Worm (Caenorhabditis elegans) whole organism, L1 larva: ENCODE measurements around the gene Y58A7A.4.

Source experiments
- C34B4.2 ChIP-seq: sonication (generic microtip); optimal IDR thresholded peaks from 2 replicates; lab custom pipeline; 2017; ENCODE audit warnings: mild to moderate bottlenecking, missing genetic modification characterization, missing compliant biosample characterization
- aha-1 ChIP-seq: fragments of 150-350 bp; optimal IDR thresholded peaks from 2 replicates; lab custom pipeline; 2014; ENCODE audit warnings: missing biosample characterization, missing genetic modification characterization
- blmp-1 ChIP-seq: fragments of 150-350 bp; optimal IDR thresholded peaks from 2 replicates; lab custom pipeline; 2014; ENCODE audit warnings: missing biosample characterization, missing genetic modification characterization
- ceh-63 ChIP-seq: fragments of 200-800 bp; sonication (Bioruptor generic); optimal IDR thresholded peaks from 2 replicates; lab custom pipeline; 2018; ENCODE audit warnings: mild to moderate bottlenecking, missing genetic modification characterization, missing compliant biosample characterization
- ceh-8 ChIP-seq: fragments of 200-800 bp; sonication (Bioruptor generic); optimal IDR thresholded peaks from 2 replicates; lab custom pipeline; 2018; ENCODE audit warnings: mild to moderate bottlenecking, missing genetic modification characterization, moderate library complexity, missing compliant biosample characterization
- ceh-88 ChIP-seq: fragments of 200-800 bp; sonication (Bioruptor generic); IDR thresholded peaks from 2 replicates; pipeline ENCODE4 v1.3.6; 2022; ENCODE audit warnings: missing genetic modification characterization, missing compliant biosample characterization
- ces-1 ChIP-seq: fragments of 150-350 bp; optimal IDR thresholded peaks from 2 replicates; lab custom pipeline; 2014; ENCODE audit warnings: missing biosample characterization, missing genetic modification reagents, missing genetic modification characterization
- dpl-1 ChIP-seq, 3 experiments: fragments of 150-350 bp in 2 of 3; sonication (generic microtip) in 1 of 3; optimal IDR thresholded peaks; 2 replicates each; lab custom pipeline; 2014 to 2017; ENCODE audit warnings: missing biosample characterization in 3 of 3, missing genetic modification characterization in 3 of 3, missing genetic modification reagents in 3 of 3
- dsc-1 ChIP-seq: sonication (generic microtip); optimal IDR thresholded peaks from 2 replicates; lab custom pipeline; 2016; ENCODE audit warnings: mild to moderate bottlenecking, missing genetic modification characterization, missing compliant biosample characterization
- efl-1 ChIP-seq, 4 experiments: fragments of 150-350 bp; optimal IDR thresholded peaks in 3 of 4; peaks in 1 of 4; 1 replicate in 1 of 4; 2 replicates in 3 of 4; lab custom pipeline; 2014; ENCODE audit warnings: missing biosample characterization in 2 of 4, missing genetic modification characterization in 2 of 4, missing genetic modification reagents in 2 of 4
- egl-13 ChIP-seq: sonication (generic microtip); optimal IDR thresholded peaks from 2 replicates; lab custom pipeline; 2016; ENCODE audit warnings: missing genotype, missing genetic modification reagents, missing genetic modification characterization, missing compliant biosample characterization
- elt-2 ChIP-seq: sonication (generic microtip); optimal IDR thresholded peaks from 2 replicates; lab custom pipeline; 2016; ENCODE audit warnings: missing genetic modification characterization, mild to moderate bottlenecking, inconsistent platforms, missing compliant biosample characterization, missing genetic modification reagents
- fkh-10 ChIP-seq: sonication (generic microtip); optimal IDR thresholded peaks from 2 replicates; lab custom pipeline; 2017; ENCODE audit warnings: missing biosample characterization, missing genetic modification reagents, missing genetic modification characterization
- fkh-8 ChIP-seq: sonication (generic microtip); optimal IDR thresholded peaks from 2 replicates; lab custom pipeline; 2016; ENCODE audit warnings: mild to moderate bottlenecking, missing genetic modification characterization, missing compliant biosample characterization
- hpl-2 ChIP-seq: fragments of 150-350 bp; optimal IDR thresholded peaks from 2 replicates; lab custom pipeline; 2014; ENCODE audit warnings: missing biosample characterization, missing genetic modification reagents, missing genetic modification characterization
- lin-35 ChIP-seq, 2 experiments: fragments of 150-350 bp; optimal IDR thresholded peaks; 2 replicates each; lab custom pipeline; 2014; ENCODE audit warnings: missing biosample characterization in 2 of 2, missing genetic modification characterization in 2 of 2, missing genetic modification reagents in 2 of 2
- lsy-2 ChIP-seq, 2 experiments: fragments of 150-350 bp; optimal IDR thresholded peaks; 2 replicates each; lab custom pipeline; 2014; ENCODE audit warnings: missing biosample characterization in 2 of 2, missing genetic modification characterization in 2 of 2
- mep-1 ChIP-seq: fragments of 150-350 bp; optimal IDR thresholded peaks from 2 replicates; lab custom pipeline; 2014; ENCODE audit warnings: missing biosample characterization, missing genetic modification characterization
- nhr-11 ChIP-seq: fragments of 150-350 bp; optimal IDR thresholded peaks from 2 replicates; lab custom pipeline; 2014; ENCODE audit warnings: missing biosample characterization, missing genetic modification characterization
- nhr-19 ChIP-seq: fragments of 200-800 bp; sonication (Bioruptor generic); conservative IDR thresholded peaks from 2 replicates; pipeline ENCODE4 v1.3.6; 2022; ENCODE audit warnings: missing genetic modification characterization, missing compliant biosample characterization
- nhr-20 ChIP-seq: sonication (generic microtip); optimal IDR thresholded peaks from 2 replicates; lab custom pipeline; 2016; ENCODE audit warnings: mild to moderate bottlenecking, missing genetic modification characterization, missing compliant biosample characterization
- nhr-47 ChIP-seq: sonication (generic microtip); optimal IDR thresholded peaks from 2 replicates; lab custom pipeline; 2016; ENCODE audit warnings: mild to moderate bottlenecking, missing genetic modification characterization, moderate library complexity, missing compliant biosample characterization
- nhr-77 ChIP-seq: fragments of 150-350 bp; optimal IDR thresholded peaks from 2 replicates; lab custom pipeline; 2014; ENCODE audit warnings: missing biosample characterization, missing genetic modification characterization
- nhr-85 ChIP-seq: sonication (generic microtip); peaks from one replicate; lab custom pipeline; 2016; ENCODE audit warnings: missing genetic modification characterization, inconsistent platforms, missing compliant biosample characterization
- sox-4 ChIP-seq: sonication (generic microtip); optimal IDR thresholded peaks from 2 replicates; lab custom pipeline; 2016; ENCODE audit warnings: missing genetic modification characterization, missing compliant biosample characterization
- sptf-1 ChIP-seq: fragments of 150-350 bp; optimal IDR thresholded peaks from 2 replicates; lab custom pipeline; 2014; ENCODE audit warnings: missing biosample characterization, missing genetic modification characterization
- sup-37 ChIP-seq: fragments of 200-800 bp; sonication (Bioruptor generic); optimal IDR thresholded peaks from 2 replicates; lab custom pipeline; 2018; ENCODE audit warnings: mild to moderate bottlenecking, missing genetic modification characterization, missing compliant biosample characterization
- tbx-2 ChIP-seq: sonication (generic microtip); optimal IDR thresholded peaks from 2 replicates; lab custom pipeline; 2016; ENCODE audit warnings: missing genetic modification characterization, missing compliant biosample characterization
- unc-130 ChIP-seq: fragments of 150-350 bp; optimal IDR thresholded peaks from 2 replicates; lab custom pipeline; 2017; ENCODE audit warnings: missing biosample characterization, missing genetic modification characterization, inconsistent platforms
- unc-62 ChIP-seq: fragments of 150-350 bp; optimal IDR thresholded peaks from 2 replicates; lab custom pipeline; 2014; ENCODE audit warnings: missing biosample characterization, missing genetic modification reagents, missing genetic modification characterization
- unc-98 ChIP-seq: fragments of 200-800 bp; sonication (Bioruptor generic); IDR thresholded peaks from 2 replicates; pipeline ENCODE4 v1.3.6; 2022; ENCODE audit warnings: missing genetic modification characterization, missing compliant biosample characterization
- zip-4 ChIP-seq: fragments of 200-800 bp; sonication (Bioruptor generic); optimal IDR thresholded peaks from 2 replicates; lab custom pipeline; 2018; ENCODE audit warnings: mild to moderate bottlenecking, missing genetic modification characterization, moderate library complexity, missing compliant biosample characterization
- ztf-4 ChIP-seq: fragments of 150-350 bp; optimal IDR thresholded peaks from 2 replicates; lab custom pipeline; 2014; ENCODE audit warnings: missing biosample characterization, missing genetic modification characterization

Y58A7A.4 gene

DNA sequence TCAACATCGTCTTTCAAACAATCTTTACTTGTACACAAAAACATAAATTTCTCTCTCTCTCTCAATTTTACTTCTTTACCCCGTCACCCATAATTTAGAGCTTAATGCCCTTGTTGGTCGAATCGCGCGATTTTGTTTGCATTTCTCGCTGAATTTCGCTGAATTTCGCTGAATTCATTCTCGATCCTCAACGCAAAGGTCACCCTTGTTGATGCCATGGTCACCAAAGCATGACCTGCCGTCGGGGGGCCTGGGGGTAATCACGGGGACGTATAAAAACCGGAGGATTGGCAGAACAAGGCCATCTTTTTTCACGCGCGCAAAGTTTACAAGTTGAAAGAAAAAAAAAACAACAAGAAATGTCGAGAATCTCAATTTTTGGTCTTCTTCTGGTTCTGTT lies 45.2 kb upstream of the Y58A7A.4 start, which contains the start of gene F14F9.8:
TSS of gene F14F9.8 (plus strand) at position 301 of the 400 bp plus-strand sequence.
- TF ChIP-seq nhr-85, result peak; percentile 72
- no peak for TF ChIP-seq tbx-2 (tag; lab: Kevin White, UChicago)
- peak; percentile 16 for TF ChIP-seq blmp-1 (tag; lab: Kevin White, UChicago)

DNA sequence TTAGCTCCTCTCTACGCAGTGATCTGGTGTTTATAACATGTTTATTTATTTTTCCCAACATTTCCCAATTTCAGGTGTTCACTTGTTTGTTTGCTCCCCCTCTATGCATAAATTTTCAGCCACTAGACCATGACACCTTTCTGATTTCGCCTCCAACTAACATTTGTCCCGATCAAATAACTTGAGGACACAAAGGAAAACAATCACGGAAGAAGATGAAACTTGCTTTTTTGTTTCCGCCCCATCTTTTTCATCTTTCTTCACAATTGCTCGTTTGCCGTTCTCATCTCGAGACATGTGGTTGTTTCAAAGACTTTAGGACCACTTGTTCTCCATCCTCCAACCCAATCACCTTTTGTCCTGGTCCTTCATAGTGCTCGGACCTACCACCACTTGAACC lies 42.0 kb upstream of the Y58A7A.4 start, which contains the start of gene F14F9.5:
TSS of gene F14F9.5 (plus strand) at position 301 of the 400 bp plus-strand sequence.
- peak; percentile 81 for TF ChIP-seq fkh-10
- TF ChIP-seq unc-62 (GFP tag; lab: Kevin White, UChicago), result no peak
- no peak for TF ChIP-seq sptf-1 (tag; lab: Kevin White, UChicago)

DNA sequence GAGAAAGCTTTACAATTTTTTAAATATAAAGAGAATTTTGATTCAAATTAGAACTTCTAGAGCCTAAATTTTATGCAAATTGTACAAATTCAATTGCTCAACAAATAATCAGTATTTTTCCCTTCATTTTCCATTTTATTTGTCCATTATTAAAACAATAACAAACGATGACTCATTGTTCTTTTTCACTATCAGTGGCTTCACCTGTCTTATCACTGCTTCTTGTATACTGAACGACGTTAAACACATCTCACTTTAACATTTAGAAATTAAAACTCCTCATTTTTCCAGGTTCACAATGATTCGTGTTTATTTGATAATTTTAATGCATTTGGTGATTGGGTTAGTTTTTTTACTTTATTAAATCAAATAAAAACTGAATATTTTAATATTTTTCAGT lies 34.9 kb upstream of the Y58A7A.4 start, which contains the start of gene sid-1:
TSS of gene sid-1 (plus strand) at position 292 of the 400 bp plus-strand sequence.
- no peak for TF ChIP-seq sup-37 (GFP tag; lab: Kevin White, UChicago)

DNA sequence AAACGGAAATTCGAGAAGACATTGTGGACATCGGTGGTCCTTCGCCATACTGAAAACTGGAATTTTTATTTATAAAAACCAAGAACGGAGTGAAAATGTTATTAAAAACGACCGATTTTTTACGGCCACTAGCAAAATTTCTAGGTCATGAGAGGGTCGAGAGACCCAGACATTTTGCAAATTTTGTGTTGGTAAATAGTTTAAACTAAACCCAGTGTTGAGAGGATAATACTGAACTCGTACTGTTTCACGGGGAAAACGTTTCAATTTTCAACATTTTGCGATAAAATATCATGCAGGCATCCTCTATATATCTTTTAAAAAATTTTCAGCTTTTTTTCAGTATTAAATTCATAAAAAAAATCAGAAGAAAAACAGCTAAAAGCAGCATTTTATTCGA lies 34.3 kb upstream of the Y58A7A.4 start, which contains the start of gene C04F5.9:
TSS of gene C04F5.9 (minus strand) at position 101 of the 400 bp plus-strand sequence.
- TF ChIP-seq zip-4 (GFP tag; lab: Kevin White, UChicago) (no peak), ceh-63 (GFP tag; lab: Kevin White, UChicago) (no peak), ztf-4 (no peak), unc-98 (GFP tag; lab: Robert Waterston, UW) (no peak), efl-1 (optimal IDR thresholded peaks at IDR 0.05; lab: Kevin White, UChicago) (peak in 1 of 2 experiments; percentile 9), efl-1 (GFP tag; optimal IDR thresholded peaks at IDR 0.05 in 1 of 2; lab: Kevin White, UChicago) (no peak), unc-130 (tag; lab: Kevin White, UChicago) (no peak), lsy-2 (tag; optimal IDR thresholded peaks at IDR 0.05; lab: Kevin White, UChicago) (peak in 1 of 2 experiments; percentile 8), ces-1 (GFP tag; lab: Kevin White, UChicago) (no peak)

DNA sequence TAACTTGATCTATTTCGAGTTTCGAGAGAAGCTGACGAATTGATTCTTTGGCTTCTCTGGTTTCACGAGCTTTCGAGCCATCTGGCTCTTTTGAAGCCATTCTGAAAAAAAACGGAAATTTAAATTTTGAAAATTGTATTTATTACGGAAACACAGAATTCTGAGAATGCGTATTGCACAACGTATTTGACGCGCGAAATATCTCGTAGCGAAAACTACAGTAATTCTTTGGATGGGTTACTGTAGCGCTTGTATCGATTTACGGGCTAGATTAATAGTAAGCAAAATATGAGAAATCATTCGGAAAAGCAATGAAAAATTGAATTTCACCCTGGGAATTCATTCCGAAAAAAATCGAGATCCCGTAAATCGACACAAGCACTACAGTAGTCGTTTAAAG lies 28.8 kb upstream of the Y58A7A.4 start, which contains the start of gene C04F5.8:
TSS of gene C04F5.8 (minus strand) at position 101 of the 400 bp plus-strand sequence.
- TF ChIP-seq ceh-63 (GFP tag; lab: Kevin White, UChicago) (no peak), sox-4 (no peak), elt-2 (tag; lab: Kevin White, UChicago) (no peak), egl-13 (tag; lab: Kevin White, UChicago) (no peak), unc-62 (GFP tag; lab: Kevin White, UChicago) (no peak), nhr-77 (no peak), dpl-1 (GFP tag; optimal IDR thresholded peaks at IDR 0.05; lab: Kevin White, UChicago) (no peak), nhr-47 (tag; lab: Kevin White, UChicago) (no peak), fkh-10 (no peak), mep-1 (tag; lab: Kevin White, UChicago) (no peak), lin-35 (GFP tag; optimal IDR thresholded peaks at IDR 0.05; lab: Kevin White, UChicago) (no peak), ceh-88 (GFP tag; lab: Robert Waterston, UW) (no peak), nhr-11 (tag; lab: Kevin White, UChicago) (no peak)

DNA sequence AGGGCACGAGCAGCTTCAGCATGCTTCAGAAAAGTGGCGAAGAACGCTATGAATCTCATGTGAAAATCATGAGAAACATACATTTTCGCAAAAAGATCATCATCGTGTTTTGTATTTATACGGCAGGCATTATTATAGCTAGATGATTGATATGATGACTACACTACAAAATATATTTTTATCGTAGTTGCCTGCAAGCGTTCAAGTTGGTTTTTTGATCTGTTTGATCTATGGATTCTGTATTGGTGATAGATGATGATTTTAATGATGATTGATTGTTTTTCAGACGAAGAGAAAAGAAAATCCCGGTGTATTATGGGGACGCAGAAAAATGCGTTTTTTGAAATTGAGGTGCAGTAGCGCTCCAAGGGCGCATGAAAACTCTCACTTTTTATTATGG lies 25.9 kb upstream of the Y58A7A.4 start, which contains the start of gene ugt-63:
TSS of gene ugt-63 (minus strand) at position 89 of the 400 bp plus-strand sequence.
- TF ChIP-seq ceh-8 (GFP tag; lab: Kevin White, UChicago) (no peak), efl-1 (optimal IDR thresholded peaks at IDR 0.05; lab: Kevin White, UChicago) (no peak), efl-1 (GFP tag; optimal IDR thresholded peaks at IDR 0.05 in 1 of 2; lab: Kevin White, UChicago) (peak in 1 of 2 experiments; percentile 29), lin-35 (GFP tag; optimal IDR thresholded peaks at IDR 0.05; lab: Kevin White, UChicago) (no peak), aha-1 (tag; lab: Kevin White, UChicago) (no peak), nhr-85 (peak; percentile 51), C34B4.2 (no peak), zip-4 (GFP tag; lab: Kevin White, UChicago) (no peak), fkh-8 (tag; lab: Kevin White, UChicago) (no peak), hpl-2 (no peak), nhr-20 (tag; lab: Kevin White, UChicago) (peak; percentile 55), ceh-88 (GFP tag; lab: Robert Waterston, UW) (no peak), dpl-1 (GFP tag; optimal IDR thresholded peaks at IDR 0.05; lab: Kevin White, UChicago) (no peak), nhr-19 (GFP tag; lab: Robert Waterston, UW) (no peak), dsc-1 (tag; lab: Kevin White, UChicago) (no peak)
